Worm (Caenorhabditis elegans) whole organism, midembryonic: ENCODE measurements around the gene F55G11.10.

Experiments used
- T22C8.4 ChIP-seq: fragments of 200-800 bp; sonication (Bioruptor generic); IDR thresholded peaks from 2 replicates; pipeline ENCODE4 v1.3.6; 2022; ENCODE audit warnings: missing genetic modification characterization, missing compliant biosample characterization
- cog-1 ChIP-seq: sonication (generic microtip); optimal IDR thresholded peaks from 2 replicates; lab custom pipeline; 2016; ENCODE audit warnings: missing genetic modification characterization, missing compliant biosample characterization
- flt-1 ChIP-seq: fragments of 200-800 bp; sonication (Bioruptor generic); IDR thresholded peaks from 2 replicates; pipeline ENCODE4 v1.3.6; 2022; ENCODE audit warnings: missing genetic modification characterization, missing compliant biosample characterization
- klf-2 ChIP-seq: fragments of 200-800 bp; sonication (Bioruptor generic); conservative IDR thresholded peaks from 2 replicates; pipeline ENCODE4 v1.3.6; 2022; ENCODE audit warnings: missing genetic modification reagents, missing genetic modification characterization, missing compliant biosample characterization
- med-1 ChIP-seq: sonication (generic microtip); optimal IDR thresholded peaks from 2 replicates; lab custom pipeline; 2017; ENCODE audit warnings: missing genetic modification characterization, mild to moderate bottlenecking, missing compliant biosample characterization, antibody characterized with exemption, missing genetic modification reagents; ENCODE audit not compliant: insufficient read depth
- ref-1 ChIP-seq: fragments of 200-800 bp; sonication (Bioruptor generic); conservative IDR thresholded peaks from 2 replicates; pipeline ENCODE4 v1.3.6; 2022; ENCODE audit warnings: missing genetic modification reagents, missing genetic modification characterization, missing compliant biosample characterization
- tab-1 ChIP-seq: fragments of 200-800 bp; sonication (Bioruptor generic); IDR thresholded peaks from 2 replicates; pipeline ENCODE4 v1.3.6; 2022; ENCODE audit warnings: missing genetic modification characterization, missing compliant biosample characterization
- ztf-23 ChIP-seq: fragments of 200-800 bp; sonication (Bioruptor generic); IDR thresholded peaks from 2 replicates; pipeline ENCODE4 v1.3.6; 2022; ENCODE audit warnings: missing genetic modification reagents, missing genetic modification characterization, missing compliant biosample characterization
- ztf-29 ChIP-seq: fragments of 200-800 bp; sonication (Bioruptor generic); IDR thresholded peaks from 2 replicates; pipeline ENCODE4 v1.3.6; 2022; ENCODE audit warnings: missing genetic modification reagents, missing genetic modification characterization, missing compliant biosample characterization

F55G11.10 gene

DNA sequence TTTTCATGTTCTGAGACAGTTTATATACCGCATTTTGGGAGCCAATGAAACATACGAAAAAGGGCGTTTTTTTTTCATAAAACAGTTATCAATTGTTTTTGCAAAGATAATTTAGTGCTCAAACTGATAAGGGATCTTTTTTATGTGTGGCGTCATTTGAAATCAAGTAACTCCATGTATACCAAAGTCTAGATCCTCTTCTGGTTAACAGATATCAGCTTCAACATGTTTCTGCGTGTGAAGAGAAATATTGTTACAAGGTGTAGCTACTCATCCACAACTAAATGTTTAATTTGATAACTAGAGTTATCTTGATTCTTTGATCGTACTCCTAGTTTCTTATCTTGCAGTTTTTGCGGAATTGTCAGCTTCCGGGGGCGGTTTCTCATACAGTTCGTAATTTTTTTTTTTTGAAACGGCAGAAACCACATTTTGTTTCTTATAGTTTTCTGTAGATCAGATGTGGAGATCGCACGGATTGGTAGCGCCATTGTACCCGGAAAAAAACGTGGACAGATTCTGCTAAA lies 23.5 kb downstream of the F55G11.10 start:
- no peak for TF ChIP-seq ztf-29 (GFP tag; lab: Robert Waterston, UW)
- no peak for TF ChIP-seq ztf-23 (GFP tag; lab: Robert Waterston, UW)
- TF ChIP-seq T22C8.4 (GFP tag; lab: Robert Waterston, UW), result no peak
- no peak for TF ChIP-seq flt-1 (GFP tag; lab: Robert Waterston, UW)
- TF ChIP-seq ref-1 (GFP tag; lab: Robert Waterston, UW), result no peak
- no peak for TF ChIP-seq klf-2 (GFP tag; lab: Robert Waterston, UW)
- TF ChIP-seq med-1 (GFP tag; lab: Kevin White, UChicago), result no peak
- no peak for TF ChIP-seq tab-1 (GFP tag; lab: Robert Waterston, UW)

ce11 chrIV:12972780-12973179 lies 24.2 kb downstream of the F55G11.10 start:
- no peak for TF ChIP-seq ztf-23 (GFP tag; lab: Robert Waterston, UW)
- TF ChIP-seq med-1 (GFP tag; lab: Kevin White, UChicago), result no peak
- no peak for TF ChIP-seq tab-1 (GFP tag; lab: Robert Waterston, UW)
- no peak for TF ChIP-seq flt-1 (GFP tag; lab: Robert Waterston, UW)
- no peak for TF ChIP-seq cog-1
- no peak for TF ChIP-seq ztf-29 (GFP tag; lab: Robert Waterston, UW)
- no peak for TF ChIP-seq klf-2 (GFP tag; lab: Robert Waterston, UW)

DNA sequence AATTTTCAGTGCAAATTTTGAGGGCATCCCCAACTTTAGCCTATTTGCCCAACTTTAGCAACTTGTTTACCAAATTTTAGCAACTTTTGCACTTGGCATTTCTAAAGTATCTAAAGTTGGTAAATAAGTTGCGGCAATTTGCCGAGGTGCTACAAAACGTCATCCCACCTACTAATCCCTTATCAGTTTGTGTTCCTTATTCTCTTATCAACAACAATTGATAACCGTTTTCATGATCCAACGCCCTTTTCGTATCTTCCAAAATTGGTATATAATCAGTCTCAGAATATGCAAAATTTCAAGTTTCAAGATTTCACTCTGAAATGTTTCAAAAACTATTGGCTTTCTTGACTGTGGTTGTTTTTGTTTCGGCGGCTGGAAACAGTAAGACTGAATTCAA lies 24.8 kb downstream of the F55G11.10 start, which contains the start of gene F55G11.4:
Gene F55G11.4 (plus strand): TSS at position 289 of the 400 bp plus-strand sequence.
- no peak for TF ChIP-seq cog-1
- TF ChIP-seq med-1 (GFP tag; lab: Kevin White, UChicago), result no peak
- no peak for TF ChIP-seq klf-2 (GFP tag; lab: Robert Waterston, UW)
- no peak for TF ChIP-seq tab-1 (GFP tag; lab: Robert Waterston, UW)
- no peak for TF ChIP-seq T22C8.4 (GFP tag; lab: Robert Waterston, UW)
- no peak for TF ChIP-seq flt-1 (GFP tag; lab: Robert Waterston, UW)
- TF ChIP-seq ztf-29 (GFP tag; lab: Robert Waterston, UW), result no peak
- no peak for TF ChIP-seq ref-1 (GFP tag; lab: Robert Waterston, UW)
- TF ChIP-seq ztf-23 (GFP tag; lab: Robert Waterston, UW), result no peak

DNA sequence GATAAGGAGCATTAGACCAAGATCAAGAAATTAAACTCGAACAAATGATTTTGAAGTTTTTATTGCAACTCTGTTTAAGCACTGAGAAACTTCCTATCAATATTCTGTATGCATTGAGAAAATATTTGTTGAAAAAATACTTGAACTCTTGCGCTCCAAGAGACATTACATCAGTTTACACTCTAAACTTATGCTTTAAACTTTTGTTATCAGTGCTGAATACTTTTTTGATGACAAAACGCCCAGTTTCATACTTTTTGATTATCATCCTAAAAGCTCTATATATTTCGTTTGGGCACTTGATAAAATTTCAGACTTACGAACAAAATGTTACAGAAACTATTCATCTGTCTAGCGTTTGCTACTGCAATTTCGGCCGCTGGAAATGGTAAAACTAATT lies 27.4 kb downstream of the F55G11.10 start, which contains the start of gene dod-17:
Gene dod-17 (plus strand): TSS at position 323 of the 400 bp plus-strand sequence.
- TF ChIP-seq ztf-23 (GFP tag; lab: Robert Waterston, UW), result no peak
- no peak for TF ChIP-seq cog-1
- TF ChIP-seq T22C8.4 (GFP tag; lab: Robert Waterston, UW), result no peak
- no peak for TF ChIP-seq flt-1 (GFP tag; lab: Robert Waterston, UW)
- TF ChIP-seq klf-2 (GFP tag; lab: Robert Waterston, UW), result no peak
- no peak for TF ChIP-seq med-1 (GFP tag; lab: Kevin White, UChicago)
- TF ChIP-seq ref-1 (GFP tag; lab: Robert Waterston, UW), result no peak

- TF ChIP-seq klf-2 (GFP tag; lab: Robert Waterston, UW) (no peak), ref-1 (GFP tag; lab: Robert Waterston, UW) (no peak), T22C8.4 (GFP tag; lab: Robert Waterston, UW) (no peak), flt-1 (GFP tag; lab: Robert Waterston, UW) (no peak), tab-1 (GFP tag; lab: Robert Waterston, UW) (no peak), cog-1 (no peak)
Measured at ce11 chrIV:12977650-12978049, 29.1 kb downstream of the F55G11.10 start.

DNA sequence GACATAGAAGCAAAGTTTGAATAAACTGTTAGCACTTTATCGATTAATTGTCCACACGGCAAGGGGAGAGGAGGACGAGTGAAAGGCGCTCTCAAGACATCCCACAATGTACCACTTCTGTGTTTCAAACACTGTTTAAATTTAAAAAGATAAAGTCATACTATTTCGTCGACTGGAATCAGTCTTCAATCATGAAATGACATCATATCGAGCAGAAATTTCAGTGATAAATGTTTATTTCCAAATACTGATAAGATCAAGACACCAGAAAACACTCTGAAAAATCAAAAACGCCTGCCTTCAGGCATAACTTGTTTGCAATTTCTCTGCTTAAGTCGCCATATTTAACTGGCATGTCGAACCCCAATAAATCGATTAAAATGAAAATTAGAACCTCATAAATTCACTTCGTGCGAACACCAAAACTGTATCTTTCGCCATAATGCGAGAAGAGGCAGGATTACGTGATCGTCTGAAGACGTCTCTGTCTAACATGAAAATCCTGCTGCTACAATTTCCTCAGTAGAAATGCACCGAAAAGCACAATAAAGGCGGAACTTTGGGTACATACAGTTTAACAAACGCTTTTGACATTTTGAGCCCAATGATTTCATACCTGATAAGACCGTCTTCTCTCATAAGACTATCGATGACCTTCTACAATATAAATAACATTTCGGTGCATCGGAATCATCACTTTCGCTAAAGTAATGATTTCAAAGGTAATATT lies 29.9 kb downstream of the F55G11.10 start, which contains the start of gene K10D11.2:
Gene K10D11.2 (plus strand): TSS at position 680 of the 730 bp plus-strand sequence.
- TF ChIP-seq ztf-23 (GFP tag; lab: Robert Waterston, UW), result no peak
- TF ChIP-seq med-1 (GFP tag; lab: Kevin White, UChicago), result no peak
- no peak for TF ChIP-seq ref-1 (GFP tag; lab: Robert Waterston, UW)
- no peak for TF ChIP-seq klf-2 (GFP tag; lab: Robert Waterston, UW)
- no peak for TF ChIP-seq cog-1
- no peak for TF ChIP-seq T22C8.4 (GFP tag; lab: Robert Waterston, UW)
- TF ChIP-seq flt-1 (GFP tag; lab: Robert Waterston, UW), result no peak
- TF ChIP-seq tab-1 (GFP tag; lab: Robert Waterston, UW), result no peak
- no peak for TF ChIP-seq ztf-29 (GFP tag; lab: Robert Waterston, UW)

DNA sequence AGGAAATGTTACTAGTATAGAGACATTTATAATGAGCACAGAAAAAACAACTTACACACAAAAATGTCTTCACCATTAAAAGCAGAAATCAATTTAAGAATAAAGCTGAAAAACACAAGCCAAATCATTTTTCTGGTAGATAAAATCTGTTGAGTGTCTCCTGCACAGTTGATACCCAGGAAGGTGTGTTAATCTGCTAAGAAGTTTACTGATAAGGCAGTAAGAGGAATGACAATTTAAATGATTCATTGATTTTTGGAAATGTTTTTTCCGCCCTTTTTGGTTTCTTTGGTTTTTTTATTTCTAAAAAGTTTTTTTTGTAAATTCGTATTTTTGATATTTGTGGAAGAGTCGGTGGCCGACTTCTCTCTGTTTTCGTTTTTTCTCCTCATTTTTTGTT lies 37.4 kb downstream of the F55G11.10 start, which contains the start of gene K10D11.3:
Gene K10D11.3 (minus strand): TSS at position 174 of the 400 bp plus-strand sequence.
- TF ChIP-seq flt-1 (GFP tag; lab: Robert Waterston, UW) (no peak), T22C8.4 (GFP tag; lab: Robert Waterston, UW) (no peak), ztf-23 (GFP tag; lab: Robert Waterston, UW) (no peak), klf-2 (GFP tag; lab: Robert Waterston, UW) (no peak)

DNA sequence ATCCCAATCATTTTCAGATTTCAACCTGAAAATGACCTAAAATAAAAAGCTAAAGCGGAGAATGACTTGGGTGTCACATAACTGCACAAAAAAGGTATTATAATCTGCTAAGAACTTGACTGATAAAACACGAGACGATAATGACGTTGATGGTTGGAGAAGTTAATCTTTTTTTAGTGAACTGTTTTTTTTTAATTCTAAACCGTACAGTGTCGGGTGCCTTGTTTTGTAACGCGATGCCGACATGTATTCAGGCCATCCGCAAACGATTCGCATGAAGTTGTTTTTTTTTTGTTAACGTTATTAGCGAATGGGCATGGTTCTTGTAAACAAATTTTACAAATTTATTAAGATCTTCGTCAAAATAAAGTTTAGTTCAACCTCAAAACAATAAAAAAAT lies 40.8 kb downstream of the F55G11.10 start, which contains the start of gene K10D11.6:
Gene K10D11.6 (minus strand): TSS at position 101 of the 400 bp plus-strand sequence.
- TF ChIP-seq tab-1 (GFP tag; lab: Robert Waterston, UW) (no peak), ztf-29 (GFP tag; lab: Robert Waterston, UW) (no peak), T22C8.4 (GFP tag; lab: Robert Waterston, UW) (no peak), ztf-23 (GFP tag; lab: Robert Waterston, UW) (no peak), flt-1 (GFP tag; lab: Robert Waterston, UW) (no peak)

- TF ChIP-seq cog-1 (no peak), T22C8.4 (GFP tag; lab: Robert Waterston, UW) (no peak), ref-1 (GFP tag; lab: Robert Waterston, UW) (no peak), tab-1 (GFP tag; lab: Robert Waterston, UW) (no peak), ztf-23 (GFP tag; lab: Robert Waterston, UW) (no peak), med-1 (GFP tag; lab: Kevin White, UChicago) (no peak), klf-2 (GFP tag; lab: Robert Waterston, UW) (no peak), flt-1 (GFP tag; lab: Robert Waterston, UW) (no peak), ztf-29 (GFP tag; lab: Robert Waterston, UW) (no peak)
Measured at ce11 chrIV:12990638-12991037, 42.1 kb downstream of the F55G11.10 start.
